Worm (Caenorhabditis elegans) whole organism, midembryonic: ENCODE data around the gene T02G5.3.

ENCODE experiments used
- T22C8.4 ChIP-seq: fragments of 200-800 bp; sonication (Bioruptor generic); IDR thresholded peaks from 2 replicates; pipeline ENCODE4 v1.3.6; 2022; ENCODE audit warnings: missing genetic modification characterization, missing compliant biosample characterization
- cog-1 ChIP-seq: sonication (generic microtip); optimal IDR thresholded peaks from 2 replicates; lab custom pipeline; 2016; ENCODE audit warnings: missing genetic modification characterization, missing compliant biosample characterization
- flt-1 ChIP-seq: fragments of 200-800 bp; sonication (Bioruptor generic); IDR thresholded peaks from 2 replicates; pipeline ENCODE4 v1.3.6; 2022; ENCODE audit warnings: missing genetic modification characterization, missing compliant biosample characterization
- klf-2 ChIP-seq: fragments of 200-800 bp; sonication (Bioruptor generic); conservative IDR thresholded peaks from 2 replicates; pipeline ENCODE4 v1.3.6; 2022; ENCODE audit warnings: missing genetic modification reagents, missing genetic modification characterization, missing compliant biosample characterization
- ref-1 ChIP-seq: fragments of 200-800 bp; sonication (Bioruptor generic); conservative IDR thresholded peaks from 2 replicates; pipeline ENCODE4 v1.3.6; 2022; ENCODE audit warnings: missing genetic modification reagents, missing genetic modification characterization, missing compliant biosample characterization
- tab-1 ChIP-seq: fragments of 200-800 bp; sonication (Bioruptor generic); IDR thresholded peaks from 2 replicates; pipeline ENCODE4 v1.3.6; 2022; ENCODE audit warnings: missing genetic modification characterization, missing compliant biosample characterization
- ztf-23 ChIP-seq: fragments of 200-800 bp; sonication (Bioruptor generic); IDR thresholded peaks from 2 replicates; pipeline ENCODE4 v1.3.6; 2022; ENCODE audit warnings: missing genetic modification reagents, missing genetic modification characterization, missing compliant biosample characterization
- ztf-29 ChIP-seq: fragments of 200-800 bp; sonication (Bioruptor generic); IDR thresholded peaks from 2 replicates; pipeline ENCODE4 v1.3.6; 2022; ENCODE audit warnings: missing genetic modification reagents, missing genetic modification characterization, missing compliant biosample characterization

ce11 chrII:7102288-7102687 is 9.1 kb downstream of the T02G5.3 start:
- TF ChIP-seq cog-1 (tag; lab: Kevin White, UChicago) = no peak
- TF ChIP-seq flt-1 (GFP tag; lab: Robert Waterston, UW) = no peak
- TF ChIP-seq T22C8.4 = no peak
- no peak for TF ChIP-seq ztf-29 (GFP tag; lab: Robert Waterston, UW)
- TF ChIP-seq tab-1 (GFP tag; lab: Robert Waterston, UW) = no peak
- TF ChIP-seq klf-2 = no peak
- no peak for TF ChIP-seq ztf-23 (GFP tag; lab: Robert Waterston, UW)
- no peak for TF ChIP-seq ref-1 (GFP tag; lab: Robert Waterston, UW)
